Fruit fly (Drosophila melanogaster): ENCODE data around the gene bif.
A peak's percentile ranks its signal among the peaks of the same experiment; 100 is the strongest.

Gene bif

dm6 chrX:11628986-11629571 is 49.7 kb upstream of the bif start (continued):
- TF ChIP-seq Med (GFP tag): peak; percentile 83
- TF ChIP-seq gt (GFP tag; IDR thresholded peaks at IDR 0.05): no peak
- TF ChIP-seq Fer1 (GFP tag; optimal IDR thresholded peaks at IDR 0.05): peak; percentile 1
- TF ChIP-seq sob (GFP tag; IDR thresholded peaks at IDR 0.05): peak; percentile 57; the same call in 1 of the 2 replicates
- no peak for TF ChIP-seq crp (GFP tag; optimal IDR thresholded peaks at IDR 0.05)
- TF ChIP-seq CG14710 (tag; optimal IDR thresholded peaks at IDR 0.05): peak; percentile 69
- no peak for TF ChIP-seq Antp (GFP tag; optimal IDR thresholded peaks at IDR 0.05)
- peak; percentile 87 for TF ChIP-seq pros (GFP tag; optimal IDR thresholded peaks at IDR 0.05)
- TF ChIP-seq Sin3A (optimal IDR thresholded peaks at IDR 0.05): no peak
- 0 out of 3 replicates have a peak, but pooled peaks have one; percentile 45 for TF ChIP-seq gce (GFP tag; IDR thresholded peaks at IDR 0.05)
- peak; percentile 57 for TF ChIP-seq Oli (tag; optimal IDR thresholded peaks at IDR 0.05)
- TF ChIP-seq onecut (GFP tag; IDR thresholded peaks at IDR 0.05): peak; percentile 58
- no peak for TF ChIP-seq CG6854 (GFP tag; optimal IDR thresholded peaks at IDR 0.05)
- TF ChIP-seq CG34224 (GFP tag; IDR thresholded peaks at IDR 0.05; ENCODE audit: partially characterized antibody): no peak
- no peak for TF ChIP-seq CG16813 (GFP tag; IDR thresholded peaks at IDR 0.05; ENCODE audit: partially characterized antibody)

- TF ChIP-seq odd (GFP tag; optimal IDR thresholded peaks at IDR 0.05) (no peak), gsb-n (tag; optimal IDR thresholded peaks at IDR 0.05) (peak; percentile 2), ase (GFP tag; IDR thresholded peaks at IDR 0.05) (no peak), gcm2 (GFP tag; optimal IDR thresholded peaks at IDR 0.05) (no peak), CG16779 (GFP tag; IDR thresholded peaks at IDR 0.05) (no peak), sens (GFP tag) (peak; percentile 13), oc (tag; optimal IDR thresholded peaks at IDR 0.05) (peak; percentile 51), sim (GFP tag; IDR thresholded peaks at IDR 0.05) (no peak), gro (GFP tag; optimal IDR thresholded peaks at IDR 0.05) (no peak), kni (GFP tag; optimal IDR thresholded peaks at IDR 0.05) (peak; percentile 56), Max (GFP tag; optimal IDR thresholded peaks at IDR 0.05) (no peak), her (GFP tag; optimal IDR thresholded peaks at IDR 0.05) (no peak), NFAT (GFP tag; IDR thresholded peaks at IDR 0.05) (no peak), gfzf (GFP tag; optimal IDR thresholded peaks at IDR 0.05) (no peak), fd102C (GFP tag; optimal IDR thresholded peaks at IDR 0.05) (no peak), onecut (GFP tag; IDR thresholded peaks at IDR 0.05) (no peak), pros (GFP tag; optimal IDR thresholded peaks at IDR 0.05) (peak; percentile 77), sqz (GFP tag; optimal IDR thresholded peaks at IDR 0.05) (peak; percentile 53), crol (GFP tag; IDR thresholded peaks at IDR 0.05) (0 out of 2 replicates have a peak, but pooled peaks have one; percentile 13), Side (GFP tag; optimal IDR thresholded peaks at IDR 0.05) (no peak), Aef1 (GFP tag; IDR thresholded peaks at IDR 0.05) (no peak), toy (GFP tag; IDR thresholded peaks at IDR 0.05) (no peak)
Observed at dm6 chrX:11631704-11632103, 47.1 kb upstream of the bif start.

- TF ChIP-seq CG11504 (tag; optimal IDR thresholded peaks at IDR 0.05) (peak; percentile 3), sens (GFP tag) (peak; percentile 6), bsh (GFP tag; optimal IDR thresholded peaks at IDR 0.05) (peak in 1 of 2 experiments; percentile 19), CG1603 (tag; optimal IDR thresholded peaks at IDR 0.05) (peak; percentile 40), row (GFP tag; IDR thresholded peaks at IDR 0.05) (0 out of 3 replicates have a peak, but pooled peaks have one; percentile 7)
Observed at dm6 chrX:11633199-11633598, 45.6 kb upstream of the bif start.

Measured in whole organism, embryonic.